Fruit fly (Drosophila melanogaster) whole organism, embryonic: ENCODE measurements around the gene CG5087.

Experiments used
- Adf1 ChIP-seq: fragments of 200-800 bp; sonication (Bioruptor generic); IDR thresholded peaks from 2 replicates; pipeline ENCODE4 v1.3.6; 2022; ENCODE audit warnings: missing biosample characterization, missing genetic modification characterization
- Bgb ChIP-seq: fragments of 200-800 bp; sonication (Bioruptor generic); IDR thresholded peaks from 2 replicates; pipeline ENCODE4 v1.3.6; 2022; ENCODE audit warnings: missing biosample characterization, missing genetic modification characterization; ENCODE audit not compliant: partially characterized antibody
- Blimp-1 ChIP-seq: fragments of 200-800 bp; sonication (Bioruptor generic); optimal IDR thresholded peaks from 3 replicates; lab custom pipeline; 2018; ENCODE audit warnings: missing biosample characterization, missing genetic modification characterization, mild to moderate bottlenecking, moderate library complexity, missing genetic modification reagents
- CG2199 ChIP-seq: fragments of 200-800 bp; sonication (Bioruptor generic); IDR thresholded peaks from 3 replicates; pipeline ENCODE4 v1.3.6; 2022; ENCODE audit warnings: missing biosample characterization, missing genetic modification characterization
- CG34376 ChIP-seq: fragments of 200-800 bp; sonication (Bioruptor generic); optimal IDR thresholded peaks from 2 replicates; lab custom pipeline; 2018; ENCODE audit warnings: missing biosample characterization, mild to moderate bottlenecking, missing genetic modification characterization
- CG42726 ChIP-seq: fragments of 200-800 bp; sonication (Bioruptor generic); IDR thresholded peaks from 2 replicates; pipeline ENCODE4 v1.3.6; 2022; ENCODE audit warnings: missing biosample characterization, missing genetic modification characterization; ENCODE audit not compliant: partially characterized antibody
- CG6175 ChIP-seq: fragments of 200-800 bp; sonication (Bioruptor generic); IDR thresholded peaks from 3 replicates; pipeline ENCODE4 v1.3.6; 2022; ENCODE audit warnings: missing biosample characterization, missing genetic modification characterization
- CG6654 ChIP-seq: fragments of 200-800 bp; sonication (Bioruptor generic); optimal IDR thresholded peaks from 2 replicates; lab custom pipeline; 2017; ENCODE audit warnings: missing biosample characterization, mild to moderate bottlenecking, missing genetic modification characterization
- CG6813 ChIP-seq: fragments of 200-800 bp; sonication (Bioruptor generic); optimal IDR thresholded peaks from 2 replicates; lab custom pipeline; 2017; ENCODE audit warnings: missing biosample characterization, missing genetic modification characterization, mild to moderate bottlenecking, moderate library complexity, missing genetic modification reagents
- CG7963 ChIP-seq: fragments of 200-800 bp; sonication (Bioruptor generic); IDR thresholded peaks from 3 replicates; pipeline ENCODE4 v1.3.6; 2022; ENCODE audit warnings: missing biosample characterization, missing genetic modification characterization; ENCODE audit not compliant: partially characterized antibody
- D ChIP-seq, 2 experiments: fragments of 200-800 bp in 1 of 2; fragments of >200 bp in 1 of 2; sonication (Bioruptor generic) in 1 of 2; optimal IDR thresholded peaks; 2 replicates in 1 of 2; 3 replicates in 1 of 2; lab custom pipeline; 2017; ENCODE audit warnings: mild to moderate bottlenecking in 1 of 2, missing biosample characterization in 1 of 2, missing genetic modification characterization in 1 of 2, missing genetic modification reagents in 1 of 2
- Trl ChIP-seq, 3 experiments: fragments of >200 bp in 2 of 3; fragments of 200-800 bp in 1 of 3; sonication (Bioruptor generic) in 1 of 3; optimal IDR thresholded peaks; 2 replicates in 1 of 3; 3 replicates in 2 of 3; lab custom pipeline; 2016 to 2017; ENCODE audit warnings: missing biosample characterization in 1 of 3, missing genetic modification characterization in 1 of 3
- Xbp1 ChIP-seq: fragments of 200-800 bp; sonication (Bioruptor generic); optimal IDR thresholded peaks from 3 replicates; lab custom pipeline; 2016; ENCODE audit warnings: missing biosample characterization, mild to moderate bottlenecking, missing genetic modification characterization
- bab2 ChIP-seq: fragments of 200-800 bp; sonication (Bioruptor generic); optimal IDR thresholded peaks from 2 replicates; lab custom pipeline; 2016; ENCODE audit warnings: missing biosample characterization, missing genetic modification characterization
- crc ChIP-seq: fragments of 200-800 bp; sonication (Bioruptor generic); optimal IDR thresholded peaks from 2 replicates; lab custom pipeline; 2016; ENCODE audit warnings: missing biosample characterization, missing genetic modification characterization
- jigr1 ChIP-seq: fragments of 200-800 bp; sonication (Bioruptor generic); IDR thresholded peaks from 3 replicates; pipeline ENCODE4 v1.3.6; 2022; ENCODE audit warnings: missing biosample characterization, missing genetic modification characterization
- lov ChIP-seq, 2 experiments: fragments of 200-800 bp in 1 of 2; fragments of >200 bp in 1 of 2; sonication (Bioruptor generic) in 1 of 2; IDR thresholded peaks in 1 of 2; optimal IDR thresholded peaks in 1 of 2; 2 replicates in 1 of 2; 3 replicates in 1 of 2; pipeline versions ENCODE4 v1.3.6 to Lab custom; 2017 to 2022; ENCODE audit warnings: missing biosample characterization in 1 of 2, missing genetic modification characterization in 1 of 2
- maf-S ChIP-seq: fragments of 200-800 bp; sonication (Bioruptor generic); optimal IDR thresholded peaks from 2 replicates; lab custom pipeline; 2016; ENCODE audit warnings: missing biosample characterization, missing genetic modification characterization
- scrt ChIP-seq: fragments of 200-800 bp; sonication (Bioruptor generic); optimal IDR thresholded peaks from 2 replicates; lab custom pipeline; 2018; ENCODE audit warnings: missing biosample characterization, mild to moderate bottlenecking, missing genetic modification characterization, moderate library complexity
- seq ChIP-seq: fragments of 200-800 bp; sonication (Bioruptor generic); IDR thresholded peaks from 2 replicates; pipeline ENCODE4 v1.3.6; 2022; ENCODE audit warnings: missing biosample characterization, missing genetic modification characterization

The CG5087 gene

DNA sequence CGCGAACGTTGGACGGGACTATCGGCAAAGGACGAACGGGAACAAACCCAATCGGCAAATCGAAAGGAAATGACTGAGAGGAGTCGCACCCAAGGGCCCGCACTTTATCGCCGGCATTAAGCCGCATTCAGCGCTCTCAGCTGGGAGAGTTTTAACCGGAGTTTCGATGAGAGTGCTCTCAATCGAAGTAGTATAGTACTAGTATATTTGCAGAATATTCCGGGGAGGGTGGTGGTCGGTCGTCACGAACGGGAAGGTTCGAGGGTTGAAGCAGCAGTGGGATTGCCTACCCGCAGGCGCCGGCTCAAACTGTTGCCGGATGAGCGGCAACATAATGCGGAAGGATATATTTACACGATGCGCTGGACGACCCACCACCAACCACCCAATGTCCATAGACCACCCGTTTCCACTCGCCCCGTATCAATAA is 53.9 kb downstream of the CG5087 start (continued):
- TF ChIP-seq CG34376 (no peak), CG6813 (GFP tag; lab: Kevin White, UChicago) (no peak), CG7963 (GFP tag; lab: Robert Waterston, UW) (no peak), Blimp-1 (GFP tag; lab: Kevin White, UChicago) (no peak), bab2 (GFP tag; lab: Kevin White, UChicago) (no peak), D (optimal IDR thresholded peaks at IDR 0.05; lab: Kevin White, UChicago) (no peak), D (GFP tag; optimal IDR thresholded peaks at IDR 0.05; lab: Kevin White, UChicago) (no peak), Xbp1 (GFP tag; lab: Kevin White, UChicago) (no peak), Trl (optimal IDR thresholded peaks at IDR 0.05; lab: Kevin White, UChicago) (peak; percentile 47 to 51), Trl (GFP tag; optimal IDR thresholded peaks at IDR 0.05; lab: Kevin White, UChicago) (no peak), scrt (peak; percentile 92), jigr1 (no peak), seq (GFP tag; lab: Robert Waterston, UW) (peak; percentile 73), CG6654 (GFP tag; lab: Kevin White, UChicago) (no peak), maf-S (GFP tag; lab: Kevin White, UChicago) (no peak), CG2199 (GFP tag; lab: Robert Waterston, UW) (no peak), Bgb (GFP tag; lab: Robert Waterston, UW) (0 out of 2 replicates have a peak, but pooled peaks have one; percentile 22), CG6175 (GFP tag; lab: Robert Waterston, UW) (no peak), CG42726 (GFP tag; lab: Robert Waterston, UW) (no peak), lov (optimal IDR thresholded peaks at IDR 0.05; lab: Kevin White, UChicago) (no peak), lov (GFP tag; IDR thresholded peaks at IDR 0.05; lab: Robert Waterston, UW) (no peak), Adf1 (peak; percentile 40; the same call in 1 of the 2 replicates), crc (no peak)
- TF ChIP-seq, all 482 proteins: peak for 20
